Worm (Caenorhabditis elegans) whole organism, young adult: ENCODE data around the gene F09G8.7.

Experiments used
- B0019.2 ChIP-seq: fragments of 200-800 bp; sonication (Bioruptor generic); conservative IDR thresholded peaks from 2 replicates; pipeline ENCODE4 v1.3.6; 2022; ENCODE audit warnings: missing genetic modification reagents, missing genetic modification characterization, missing compliant biosample characterization
- B0261.1 ChIP-seq: sonication (generic microtip); optimal IDR thresholded peaks from 2 replicates; lab custom pipeline; 2016; ENCODE audit warnings: mild to moderate bottlenecking, missing genetic modification characterization, moderate library complexity, missing compliant biosample characterization
- B0336.3 ChIP-seq: fragments of 200-800 bp; sonication (Bioruptor generic); IDR thresholded peaks from 2 replicates; pipeline ENCODE4 v1.3.6; 2022; ENCODE audit warnings: missing genetic modification characterization, missing compliant biosample characterization
- D2030.7 ChIP-seq: fragments of 200-800 bp; sonication (Bioruptor generic); IDR thresholded peaks from 2 replicates; pipeline ENCODE4 v1.3.6; 2022; ENCODE audit warnings: missing genetic modification reagents, missing genetic modification characterization, missing compliant biosample characterization
- F10E7.11 ChIP-seq: sonication (generic microtip); optimal IDR thresholded peaks from 2 replicates; lab custom pipeline; 2017; ENCODE audit warnings: mild to moderate bottlenecking, missing genetic modification characterization, moderate library complexity, missing compliant biosample characterization
- F22D6.2 ChIP-seq: sonication (generic microtip); optimal IDR thresholded peaks from 2 replicates; lab custom pipeline; 2016; ENCODE audit warnings: mild to moderate bottlenecking, missing genetic modification characterization, missing compliant biosample characterization
- F52B5.7 ChIP-seq: sonication (generic microtip); optimal IDR thresholded peaks from 2 replicates; lab custom pipeline; 2016; ENCODE audit warnings: mild to moderate bottlenecking, missing genetic modification characterization, missing compliant biosample characterization
- T26A5.8 ChIP-seq: sonication (generic microtip); optimal IDR thresholded peaks from 2 replicates; lab custom pipeline; 2016; ENCODE audit warnings: missing genetic modification characterization, missing compliant biosample characterization
- ZK185.1 ChIP-seq: sonication (generic microtip); optimal IDR thresholded peaks from 2 replicates; lab custom pipeline; 2016; ENCODE audit warnings: mild to moderate bottlenecking, missing genetic modification characterization, missing compliant biosample characterization; ENCODE audit not compliant: poor library complexity, severe bottlenecking
- aptf-3 ChIP-seq: fragments of 200-800 bp; sonication (Bioruptor generic); IDR thresholded peaks from 2 replicates; pipeline ENCODE4 v1.3.6; 2022; ENCODE audit warnings: missing genetic modification characterization, missing compliant biosample characterization
- atf-7 ChIP-seq: sonication (generic microtip); optimal IDR thresholded peaks from 2 replicates; lab custom pipeline; 2017; ENCODE audit warnings: mild to moderate bottlenecking, missing genetic modification characterization, missing compliant biosample characterization
- attf-3 ChIP-seq: fragments of 200-800 bp; sonication (Bioruptor generic); conservative IDR thresholded peaks from 2 replicates; pipeline ENCODE4 v1.3.6; 2022; ENCODE audit warnings: missing genetic modification reagents, missing genetic modification characterization, missing compliant biosample characterization
- attf-5 ChIP-seq: fragments of 200-800 bp; sonication (Bioruptor generic); optimal IDR thresholded peaks from 2 replicates; lab custom pipeline; 2018; ENCODE audit warnings: mild to moderate bottlenecking, missing genetic modification characterization, missing compliant biosample characterization
- ceh-27 ChIP-seq: fragments of 200-800 bp; sonication (Bioruptor generic); optimal IDR thresholded peaks from 2 replicates; lab custom pipeline; 2018; ENCODE audit warnings: mild to moderate bottlenecking, missing genetic modification characterization, moderate library complexity, missing compliant biosample characterization
- ceh-40 ChIP-seq: fragments of 200-800 bp; sonication (Bioruptor generic); IDR thresholded peaks from 2 replicates; pipeline ENCODE4 v1.3.6; 2022; ENCODE audit warnings: missing genetic modification characterization, missing compliant biosample characterization
- ceh-91 ChIP-seq: fragments of 200-800 bp; sonication (Bioruptor generic); IDR thresholded peaks from 2 replicates; pipeline ENCODE4 v1.3.6; 2022; ENCODE audit warnings: missing genetic modification reagents, missing genetic modification characterization, missing compliant biosample characterization
- chd-7 ChIP-seq: sonication (generic microtip); optimal IDR thresholded peaks from 2 replicates; lab custom pipeline; 2016; ENCODE audit warnings: mild to moderate bottlenecking, missing genetic modification characterization, moderate library complexity, missing compliant biosample characterization
- die-1 ChIP-seq: sonication (generic microtip); optimal IDR thresholded peaks from 2 replicates; lab custom pipeline; 2016; ENCODE audit warnings: missing genotype, mild to moderate bottlenecking, missing genetic modification characterization, missing compliant biosample characterization
- efl-1 ChIP-seq: fragments of 150-350 bp; optimal IDR thresholded peaks from 2 replicates; lab custom pipeline; 2014; ENCODE audit warnings: missing biosample characterization, missing genetic modification reagents, missing genetic modification characterization
- egl-44 ChIP-seq: fragments of 200-800 bp; sonication (Bioruptor generic); IDR thresholded peaks from 2 replicates; pipeline ENCODE4 v1.3.6; 2022; ENCODE audit warnings: missing genetic modification reagents, missing genetic modification characterization, missing compliant biosample characterization
- fkh-3 ChIP-seq: sonication (generic microtip); optimal IDR thresholded peaks from 2 replicates; lab custom pipeline; 2016; ENCODE audit warnings: mild to moderate bottlenecking, missing genetic modification characterization, missing compliant biosample characterization
- gei-17 ChIP-seq: fragments of 200-800 bp; sonication (Bioruptor generic); optimal IDR thresholded peaks from 2 replicates; lab custom pipeline; 2018; ENCODE audit warnings: mild to moderate bottlenecking, missing genetic modification characterization, missing compliant biosample characterization
- him-1 ChIP-seq: sonication (generic microtip); optimal IDR thresholded peaks from 2 replicates; lab custom pipeline; 2016; ENCODE audit warnings: missing genotype, missing genetic modification reagents, missing genetic modification characterization, missing compliant biosample characterization
- hmg-1.2 ChIP-seq: fragments of 200-800 bp; sonication (Bioruptor generic); IDR thresholded peaks from 2 replicates; pipeline ENCODE4 v1.3.6; 2022; ENCODE audit warnings: missing genetic modification reagents, missing genetic modification characterization, missing compliant biosample characterization
- hrde-1 ChIP-seq: sonication (generic microtip); optimal IDR thresholded peaks from 2 replicates; lab custom pipeline; 2016; ENCODE audit warnings: missing genetic modification characterization, mild to moderate bottlenecking, missing compliant biosample characterization, moderate library complexity, missing genotype, missing genetic modification reagents, borderline replicate concordance
- lin-26 ChIP-seq: fragments of 200-800 bp; sonication (Bioruptor generic); IDR thresholded peaks from 2 replicates; pipeline ENCODE4 v1.3.6; 2022; ENCODE audit warnings: missing genetic modification reagents, missing genetic modification characterization, missing compliant biosample characterization
- madf-10 ChIP-seq: sonication (generic microtip); optimal IDR thresholded peaks from 2 replicates; lab custom pipeline; 2016; ENCODE audit warnings: mild to moderate bottlenecking, missing genetic modification characterization, missing compliant biosample characterization
- madf-3 ChIP-seq: fragments of 200-800 bp; sonication (Bioruptor generic); IDR thresholded peaks from 2 replicates; pipeline ENCODE4 v1.3.6; 2022; ENCODE audit warnings: missing genetic modification reagents, missing genetic modification characterization, missing compliant biosample characterization
- mcd-1 ChIP-seq: fragments of 200-800 bp; sonication (Bioruptor generic); IDR thresholded peaks from 2 replicates; pipeline ENCODE4 v1.3.6; 2022; ENCODE audit warnings: missing genetic modification reagents, missing genetic modification characterization, missing compliant biosample characterization
- mxl-1 ChIP-seq: sonication (generic microtip); optimal IDR thresholded peaks from 2 replicates; lab custom pipeline; 2016; ENCODE audit warnings: missing genetic modification characterization, missing compliant biosample characterization
- sdz-38 ChIP-seq: sonication (generic microtip); optimal IDR thresholded peaks from 2 replicates; lab custom pipeline; 2016; ENCODE audit warnings: missing genotype, missing genetic modification characterization, missing compliant biosample characterization
- sea-2 ChIP-seq: fragments of 200-800 bp; sonication (Bioruptor generic); IDR thresholded peaks from 2 replicates; pipeline ENCODE4 v1.3.6; 2022; ENCODE audit warnings: missing genetic modification characterization, missing compliant biosample characterization
- snpc-3.4 ChIP-seq: sonication (generic microtip); optimal IDR thresholded peaks from 2 replicates; lab custom pipeline; 2017; ENCODE audit warnings: missing genetic modification characterization, mild to moderate bottlenecking, missing compliant biosample characterization, antibody characterized with exemption, moderate library complexity, missing genotype, missing genetic modification reagents
- sptf-2 ChIP-seq: fragments of 200-800 bp; sonication (Bioruptor generic); optimal IDR thresholded peaks from 2 replicates; lab custom pipeline; 2018; ENCODE audit warnings: mild to moderate bottlenecking, missing genetic modification characterization, missing compliant biosample characterization
- tbx-9 ChIP-seq: sonication (generic microtip); optimal IDR thresholded peaks from 2 replicates; lab custom pipeline; 2016; ENCODE audit warnings: borderline replicate concordance, missing genetic modification characterization, inconsistent platforms, missing compliant biosample characterization
- unc-62 ChIP-seq: fragments of 150-350 bp; optimal IDR thresholded peaks from 2 replicates; lab custom pipeline; 2014; ENCODE audit warnings: missing biosample characterization, missing genetic modification reagents, missing genetic modification characterization
- ztf-25 ChIP-seq: fragments of 200-800 bp; sonication (Bioruptor generic); IDR thresholded peaks from 2 replicates; pipeline ENCODE4 v1.3.6; 2022; ENCODE audit warnings: missing genetic modification reagents, missing genetic modification characterization, missing compliant biosample characterization
- ztf-26 ChIP-seq: sonication (generic microtip); optimal IDR thresholded peaks from 2 replicates; lab custom pipeline; 2017; ENCODE audit warnings: missing genetic modification characterization, missing compliant biosample characterization

Gene F09G8.7

DNA sequence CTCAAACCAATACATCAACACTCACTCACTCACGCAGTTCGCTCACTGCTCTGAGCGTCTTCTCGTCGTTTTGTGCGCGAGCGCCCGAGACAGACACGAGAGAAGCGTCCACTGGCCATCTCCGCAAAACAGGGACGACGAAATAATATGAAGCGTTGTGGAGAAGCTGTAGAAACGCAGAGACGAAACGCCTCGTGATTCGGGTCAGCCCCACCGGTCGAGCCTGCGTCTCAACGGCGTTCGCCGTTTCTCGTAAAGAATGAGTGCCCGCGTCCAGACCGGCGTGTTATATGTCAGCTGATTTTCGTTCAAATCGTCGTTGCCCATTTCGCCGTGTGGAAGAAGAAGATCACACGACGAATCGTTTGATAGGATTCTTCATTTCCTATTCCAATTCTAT, 40.6 kb downstream of the F09G8.7 start, which contains the start of gene fbxl-1 (continued):
- TF ChIP-seq F52B5.7 (tag; lab: Kevin White, UChicago) (no peak), mcd-1 (GFP tag; lab: Robert Waterston, UW) (peak; percentile 72), unc-62 (GFP tag; lab: Kevin White, UChicago) (no peak), madf-10 (tag; lab: Kevin White, UChicago) (peak; percentile 90), tbx-9 (tag; lab: Kevin White, UChicago) (no peak), B0019.2 (no peak), T26A5.8 (tag; lab: Kevin White, UChicago) (no peak), ZK185.1 (peak; percentile 41), hrde-1 (tag; lab: Kevin White, UChicago) (no peak), F22D6.2 (peak; percentile 29), sdz-38 (tag; lab: Kevin White, UChicago) (no peak), atf-7 (tag; lab: Kevin White, UChicago) (peak; percentile 16), F10E7.11 (tag; lab: Kevin White, UChicago) (no peak), D2030.7 (GFP tag; lab: Robert Waterston, UW) (no peak), ceh-91 (GFP tag; lab: Robert Waterston, UW) (0 out of 2 replicates have a peak, but pooled peaks have one; percentile 30)

DNA sequence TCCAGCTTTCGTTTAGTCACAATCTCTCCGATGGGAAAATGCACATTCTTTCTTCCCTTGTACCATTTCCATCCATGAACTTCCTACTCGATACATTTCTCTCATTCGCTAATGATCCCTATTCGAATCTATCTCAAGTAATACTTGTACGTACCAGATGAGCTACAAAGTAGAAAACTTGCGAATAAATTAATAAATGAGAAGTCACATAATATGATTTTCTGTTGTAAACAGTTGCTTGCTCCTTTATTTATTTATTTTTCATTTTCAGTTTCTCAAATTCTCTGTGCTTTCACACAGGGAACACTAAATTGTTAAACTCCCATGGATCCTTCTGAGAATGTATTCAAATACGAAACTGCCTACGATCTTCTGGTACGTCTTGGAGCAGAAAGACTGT, 42.0 kb downstream of the F09G8.7 start, which contains the start of gene rfs-1:
Gene rfs-1 (plus strand): TSS at position 301 of the 400 bp plus-strand sequence.
- no peak for TF ChIP-seq die-1 (tag; lab: Kevin White, UChicago)
- TF ChIP-seq B0336.3 (GFP tag; lab: Robert Waterston, UW): peak; percentile 55; the same call in 1 of the 2 replicates
- no peak for TF ChIP-seq ztf-26 (tag; lab: Kevin White, UChicago)
- TF ChIP-seq madf-3 (GFP tag; lab: Robert Waterston, UW): 0 out of 2 replicates have a peak, but pooled peaks have one; percentile 40
- TF ChIP-seq attf-3 (GFP tag; lab: Robert Waterston, UW): no peak

DNA sequence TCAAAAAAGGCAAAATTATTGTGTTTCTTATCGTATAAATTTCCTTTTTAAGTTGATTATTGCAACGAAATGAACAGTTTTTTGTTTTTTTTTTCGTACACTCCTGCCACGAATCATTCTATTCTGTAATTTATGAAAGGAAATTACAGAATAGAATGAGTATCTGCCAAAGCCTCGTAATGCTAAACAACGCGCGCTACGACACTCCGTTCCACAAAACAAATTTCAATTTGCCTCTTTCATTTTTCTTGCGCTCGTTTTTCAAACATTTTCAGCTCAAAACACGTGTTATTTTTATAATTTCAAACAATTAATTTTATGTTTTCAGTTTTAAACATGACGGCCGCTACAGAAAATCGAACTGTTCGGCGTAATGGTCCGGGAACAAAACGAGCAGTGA, 43.4 kb downstream of the F09G8.7 start, which contains the start of gene mob-4:
Gene mob-4 (plus strand): TSS at position 329 of the 400 bp plus-strand sequence.
- TF ChIP-seq fkh-3 (tag; lab: Kevin White, UChicago) (no peak), attf-3 (GFP tag; lab: Robert Waterston, UW) (peak; percentile 88)

DNA sequence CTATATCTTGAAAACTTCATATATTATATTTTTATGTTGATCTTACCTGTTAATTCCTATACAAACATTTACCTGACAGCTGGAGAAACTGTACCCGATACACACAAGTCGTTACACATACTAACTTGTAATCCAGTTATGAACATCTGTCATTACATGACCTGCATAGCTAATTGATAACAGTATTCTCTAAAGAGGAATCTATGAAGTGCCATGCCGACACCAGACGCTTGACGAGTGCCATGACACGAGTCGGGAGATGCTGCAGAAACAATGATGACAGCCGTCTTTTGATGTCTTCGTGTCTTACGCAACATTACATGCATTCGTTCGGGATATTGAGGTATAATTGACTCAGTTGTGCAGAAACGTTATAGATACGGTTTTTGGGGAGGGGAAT, 48.1 kb downstream of the F09G8.7 start:
- no peak for TF ChIP-seq lin-26 (GFP tag; lab: Robert Waterston, UW)
- TF ChIP-seq sptf-2: no peak
- no peak for TF ChIP-seq ceh-40 (GFP tag; lab: Robert Waterston, UW)
- no peak for TF ChIP-seq aptf-3 (GFP tag; lab: Robert Waterston, UW)
- TF ChIP-seq gei-17 (GFP tag; lab: Kevin White, UChicago): no peak
- no peak for TF ChIP-seq ztf-25 (GFP tag; lab: Robert Waterston, UW)
- TF ChIP-seq chd-7 (tag; lab: Kevin White, UChicago): no peak
- no peak for TF ChIP-seq attf-5 (GFP tag; lab: Kevin White, UChicago)
- no peak for TF ChIP-seq B0261.1 (tag; lab: Kevin White, UChicago)
- no peak for TF ChIP-seq snpc-3.4 (tag; lab: Kevin White, UChicago)
- no peak for TF ChIP-seq F22D6.2
- TF ChIP-seq efl-1 (GFP tag; lab: Kevin White, UChicago): no peak
- TF ChIP-seq tbx-9 (tag; lab: Kevin White, UChicago): no peak
- TF ChIP-seq mxl-1 (tag; lab: Kevin White, UChicago): no peak
- no peak for TF ChIP-seq egl-44 (GFP tag; lab: Robert Waterston, UW)
- TF ChIP-seq ceh-27 (GFP tag; lab: Kevin White, UChicago): no peak
- no peak for TF ChIP-seq hmg-1.2 (GFP tag; lab: Robert Waterston, UW)
- TF ChIP-seq him-1: no peak
- TF ChIP-seq sea-2 (GFP tag; lab: Robert Waterston, UW): no peak
